Worm (Caenorhabditis elegans): ENCODE results near the gene C17H12.11.
A peak's percentile ranks its signal among the peaks of the same experiment; 100 is the strongest.
"Not testable (repeated sequence)": the region's sequence is repeated elsewhere in the genome, so short reads cannot be mapped to it uniquely, and the experiment has no call there.

The C17H12.11 gene

DNA sequence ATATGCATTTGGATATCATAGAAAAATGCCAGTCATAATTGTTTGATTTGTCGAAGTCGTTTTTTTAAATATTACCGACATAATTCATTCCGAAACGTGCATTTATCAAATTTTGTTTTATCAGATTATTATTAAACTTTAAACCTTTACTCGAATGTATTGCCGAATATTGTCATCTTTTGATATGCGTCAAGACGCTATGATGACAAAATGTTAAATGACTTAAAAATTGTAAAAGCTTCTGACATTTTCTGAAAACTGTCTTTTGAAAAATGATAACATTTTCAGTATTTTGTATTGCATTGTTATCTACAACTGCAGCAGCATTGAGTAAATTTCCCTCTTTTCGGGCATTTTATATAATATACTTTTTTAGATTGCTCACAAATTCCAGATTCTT is 22.4 kb downstream of the C17H12.11 start, which contains the start of gene H20E11.3:
Gene H20E11.3 (plus strand): TSS at position 195 of the 400 bp plus-strand sequence.
- TF ChIP-seq nhr-11 (tag; optimal IDR thresholded peaks at IDR 0.05), result no peak
- TF ChIP-seq sox-4 (tag; optimal IDR thresholded peaks at IDR 0.05), result no peak
- TF ChIP-seq lin-39 (tag; optimal IDR thresholded peaks at IDR 0.05), result no peak
- TF ChIP-seq hpl-2 (GFP tag; optimal IDR thresholded peaks at IDR 0.05), result no peak
- TF ChIP-seq nhr-47 (tag; optimal IDR thresholded peaks at IDR 0.05), result no peak
- no peak for TF ChIP-seq tlp-1 (tag; optimal IDR thresholded peaks at IDR 0.05)
- TF ChIP-seq nhr-237 (tag; optimal IDR thresholded peaks at IDR 0.05), result no peak

DNA sequence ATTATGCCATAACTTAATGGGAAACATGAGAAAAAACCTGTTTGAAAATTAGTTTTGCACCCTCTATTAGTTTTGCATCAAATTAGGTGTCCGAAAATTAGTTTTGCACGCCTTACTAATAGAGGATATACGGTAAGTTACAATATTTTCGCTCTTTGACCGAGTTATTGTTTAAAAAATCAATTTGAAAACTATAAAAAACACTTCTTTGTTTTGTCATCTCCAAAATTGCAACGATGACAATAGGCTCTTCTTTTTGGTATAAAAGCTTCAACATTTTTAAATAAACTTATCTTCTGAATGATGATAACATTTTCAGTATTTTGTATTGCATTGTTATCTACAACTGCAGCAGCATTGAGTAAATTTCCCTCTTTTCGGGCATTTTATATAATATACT is 25.3 kb downstream of the C17H12.11 start, which contains the start of gene H20E11.2:
Gene H20E11.2 (plus strand): TSS at position 301 of the 400 bp plus-strand sequence.
- not testable (repeated sequence) for TF ChIP-seq efl-1 (optimal IDR thresholded peaks at IDR 0.05); efl-1 (GFP tag; optimal IDR thresholded peaks at IDR 0.05 in 1 of 2); nhr-11 (tag; optimal IDR thresholded peaks at IDR 0.05); dpl-1 (GFP tag; optimal IDR thresholded peaks at IDR 0.05)

DNA sequence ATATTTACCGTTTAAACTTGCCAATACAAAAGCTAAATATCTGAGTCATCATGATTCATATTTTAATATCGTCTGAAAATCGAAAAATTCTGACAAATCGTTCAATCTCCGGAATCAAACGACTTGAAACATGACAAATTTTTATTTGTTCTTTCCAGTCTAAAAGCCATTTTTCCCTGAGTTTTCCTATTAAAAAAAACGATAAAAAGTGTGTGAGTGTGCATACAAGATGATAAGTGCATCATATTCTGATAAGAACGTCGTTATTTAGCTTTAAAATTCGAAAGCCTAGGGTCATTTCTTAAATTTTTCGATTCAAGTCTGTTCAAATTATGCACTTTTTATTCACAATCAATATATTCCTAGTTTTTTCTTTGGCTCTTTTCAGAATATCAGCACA is 27.7 kb downstream of the C17H12.11 start, which contains the start of gene H20E11.1:
Gene H20E11.1 (plus strand): TSS at position 244 of the 400 bp plus-strand sequence.
- TF ChIP-seq elt-2 (tag; optimal IDR thresholded peaks at IDR 0.05) (peak; percentile 52), ceh-82 (tag; optimal IDR thresholded peaks at IDR 0.05) (no peak)

DNA sequence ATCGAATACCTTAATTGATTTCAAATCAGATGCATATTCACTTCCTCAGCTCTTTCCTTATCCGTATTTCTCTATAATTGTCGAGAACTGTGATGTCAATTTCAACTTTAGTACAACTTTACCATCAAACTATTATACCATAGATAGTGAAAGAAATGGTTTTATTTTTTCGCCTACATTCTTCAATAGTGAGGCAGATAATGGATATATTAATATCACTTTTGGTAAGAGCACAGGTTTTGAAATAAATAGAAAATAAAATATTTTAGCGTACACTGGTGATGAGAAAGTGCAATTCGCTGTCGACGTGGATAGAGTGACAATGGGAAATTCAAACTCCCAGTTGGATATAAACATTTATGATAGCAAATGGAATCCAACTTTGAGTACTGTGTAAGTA is 30.0 kb downstream of the C17H12.11 start:
- no peak for TF ChIP-seq nhr-47 (tag; optimal IDR thresholded peaks at IDR 0.05)
- TF ChIP-seq nhr-28 (tag; optimal IDR thresholded peaks at IDR 0.05), result no peak
- TF ChIP-seq nhr-85 (tag), result no peak
- no peak for TF ChIP-seq nhr-77 (tag; optimal IDR thresholded peaks at IDR 0.05)

DNA sequence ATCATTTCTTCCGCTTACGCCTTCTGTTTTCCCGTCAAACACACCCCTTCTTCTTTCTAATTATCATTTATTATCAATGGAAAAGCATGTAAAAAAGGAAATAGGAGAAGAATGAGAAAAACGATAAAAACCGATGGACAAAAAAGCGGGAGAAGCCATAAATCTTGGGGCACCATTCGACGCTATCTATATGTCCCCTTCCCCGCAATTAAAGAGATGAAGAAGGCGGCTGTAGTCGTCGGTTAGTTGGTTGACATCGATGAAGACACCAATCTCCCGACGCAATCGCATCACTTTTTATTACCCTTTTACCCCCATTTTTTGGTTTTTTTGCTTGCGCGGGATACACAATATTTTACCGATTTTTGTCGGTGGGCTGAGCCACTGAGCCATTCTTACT is 31.4 kb downstream of the C17H12.11 start:
- TF ChIP-seq elt-3 (tag; optimal IDR thresholded peaks at IDR 0.05) (peak in 1 of 6 experiments; percentile 14), ces-1 (GFP tag; optimal IDR thresholded peaks at IDR 0.05) (no peak), aly-2 (tag; optimal IDR thresholded peaks at IDR 0.05) (no peak), mab-9 (GFP tag; IDR thresholded peaks at IDR 0.05) (0 out of 2 replicates have a peak, but pooled peaks have one; percentile 8), pqm-1 (tag; optimal IDR thresholded peaks at IDR 0.05) (no peak), blmp-1 (tag; optimal IDR thresholded peaks at IDR 0.05) (peak; percentile 47)

DNA sequence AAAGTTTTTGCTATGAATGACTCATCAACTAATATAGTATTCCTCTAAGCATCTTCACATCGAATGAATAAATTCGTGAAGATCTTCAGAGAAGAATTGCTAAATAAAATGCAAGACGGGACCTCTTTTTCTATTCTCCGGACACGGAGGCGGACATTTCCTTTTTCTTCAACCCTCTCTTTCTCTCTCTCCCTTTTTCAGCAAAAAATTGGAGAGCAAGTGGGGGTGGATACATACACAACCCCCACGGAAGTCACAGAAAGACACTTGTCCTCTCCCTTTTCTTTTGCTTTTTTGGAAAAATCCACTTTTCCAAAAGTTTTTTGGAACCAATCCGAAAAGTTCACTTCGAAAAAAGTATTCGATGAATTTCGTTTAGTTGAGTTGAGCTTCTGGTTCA is 32.5 kb downstream of the C17H12.11 start:
- TF ChIP-seq lir-3 (tag; optimal IDR thresholded peaks at IDR 0.05; ENCODE audit: poor library complexity), result no peak
- TF ChIP-seq dpl-1 (GFP tag; optimal IDR thresholded peaks at IDR 0.05), result no peak
- no peak for TF ChIP-seq tbx-2 (tag; optimal IDR thresholded peaks at IDR 0.05)
- TF ChIP-seq pag-3 (tag; optimal IDR thresholded peaks at IDR 0.05; ENCODE audit: borderline replicate concordance, insufficient read depth), result no peak
- no peak for TF ChIP-seq rnt-1 (tag; optimal IDR thresholded peaks at IDR 0.05)
- no peak for TF ChIP-seq efl-1 (optimal IDR thresholded peaks at IDR 0.05)
- TF ChIP-seq efl-1 (GFP tag; optimal IDR thresholded peaks at IDR 0.05 in 1 of 2), result no peak
- peak; percentile 28 for TF ChIP-seq ces-1 (GFP tag; optimal IDR thresholded peaks at IDR 0.05)
- no peak for TF ChIP-seq zag-1 (tag; optimal IDR thresholded peaks at IDR 0.05)
- TF ChIP-seq snpc-4 (tag; optimal IDR thresholded peaks at IDR 0.05), result no peak
- no peak for TF ChIP-seq sup-37 (GFP tag; optimal IDR thresholded peaks at IDR 0.05)
- TF ChIP-seq hlh-17 (GFP tag; optimal IDR thresholded peaks at IDR 0.05; ENCODE audit: borderline replicate concordance), result no peak
- TF ChIP-seq isw-1 (GFP tag; IDR thresholded peaks at IDR 0.05), result peak; percentile 10; the same call in 1 of the 2 replicates
- TF ChIP-seq lin-35 (GFP tag; optimal IDR thresholded peaks at IDR 0.05), result no peak
- TF ChIP-seq nhr-71 (tag; optimal IDR thresholded peaks at IDR 0.05), result peak; percentile 10
- peak; percentile 50 for TF ChIP-seq unc-86 (tag; optimal IDR thresholded peaks at IDR 0.05)
- TF ChIP-seq elt-3 (tag; optimal IDR thresholded peaks at IDR 0.05), result no peak
- TF ChIP-seq ceh-8 (GFP tag; optimal IDR thresholded peaks at IDR 0.05), result no peak
- TF ChIP-seq lsy-2 (tag; optimal IDR thresholded peaks at IDR 0.05), result peak in 1 of 2 experiments; percentile 19
- TF ChIP-seq fos-1 (tag; optimal IDR thresholded peaks at IDR 0.05), result no peak
- TF ChIP-seq dsc-1 (tag; optimal IDR thresholded peaks at IDR 0.05), result no peak
- TF ChIP-seq nhr-76 (tag; optimal IDR thresholded peaks at IDR 0.05), result no peak
- no peak for TF ChIP-seq lin-13 (GFP tag; optimal IDR thresholded peaks at IDR 0.05)
- TF ChIP-seq nhr-12 (tag; optimal IDR thresholded peaks at IDR 0.05), result no peak
- no peak for TF ChIP-seq lin-15B (tag; optimal IDR thresholded peaks at IDR 0.05)
- no peak for TF ChIP-seq nhr-90 (tag; optimal IDR thresholded peaks at IDR 0.05; ENCODE audit: poor library complexity)
- no peak for TF ChIP-seq Y116A8C.19 (tag; optimal IDR thresholded peaks at IDR 0.05; ENCODE audit: borderline replicate concordance)
